Worm (Caenorhabditis elegans): ENCODE measurements around the gene cyp-13A2.
A peak's percentile ranks its signal among the peaks of the same experiment; 100 is the strongest.

Gene cyp-13A2

DNA sequence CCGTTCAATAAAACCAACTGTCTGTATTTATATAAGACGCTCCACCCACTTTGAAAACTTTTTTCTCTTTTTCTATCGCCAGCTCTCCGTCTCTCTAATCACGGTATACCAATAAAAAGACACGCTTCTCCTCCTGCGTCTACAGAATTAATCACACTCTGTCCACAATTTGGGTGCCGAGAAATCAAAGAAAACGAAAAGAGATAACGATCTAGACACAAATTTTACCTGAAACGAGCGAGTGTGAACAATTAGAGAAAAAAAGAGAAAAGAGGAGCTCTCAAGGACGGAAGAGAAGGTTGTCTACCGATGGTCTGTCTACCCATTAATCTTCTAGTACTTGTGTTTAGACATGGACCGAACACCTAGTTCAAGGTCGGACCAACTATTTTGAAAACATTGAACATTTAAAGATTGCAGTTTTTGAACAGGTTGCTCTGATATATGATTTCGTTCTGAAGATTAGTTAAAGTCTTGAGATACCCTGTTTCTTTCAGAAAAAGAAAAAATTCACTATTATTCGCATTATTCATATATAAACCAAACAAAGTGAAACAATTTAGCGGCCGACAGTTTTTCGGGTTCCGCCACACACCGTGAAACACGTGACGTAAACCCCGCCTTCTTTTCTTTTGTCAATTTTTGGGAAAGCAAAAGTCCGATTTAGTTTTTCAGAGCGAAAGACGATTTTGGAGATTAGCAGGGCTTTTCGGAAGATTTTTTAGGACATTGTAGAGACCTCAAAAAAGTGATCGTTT lies at the start of gene cyp-13A2:
cyp-13A2 (minus strand) TSS at position 235 of the 758 bp plus-strand sequence.
- TF ChIP-seq lsy-2 (tag; optimal IDR thresholded peaks at IDR 0.05) = peak; percentile 47 to 62
- no peak for TF ChIP-seq jun-1 (tag; optimal IDR thresholded peaks at IDR 0.05)
- TF ChIP-seq efl-3 (GFP tag; optimal IDR thresholded peaks at IDR 0.05) = no peak
- no peak for TF ChIP-seq ceh-8 (GFP tag; optimal IDR thresholded peaks at IDR 0.05)
- 0 out of 2 replicates have a peak, but pooled peaks have one; percentile 45 for TF ChIP-seq grh-1 (GFP tag; IDR thresholded peaks at IDR 0.05)
- peak; percentile 99 for TF ChIP-seq nhr-85 (tag)
- TF ChIP-seq nhr-19 (GFP tag; conservative IDR thresholded peaks at IDR 0.05) = peak; percentile 50
- peak; percentile 94 for TF ChIP-seq lin-14 (GFP tag; optimal IDR thresholded peaks at IDR 0.05)
- no peak for TF ChIP-seq aly-2 (tag; optimal IDR thresholded peaks at IDR 0.05)
- TF ChIP-seq hlh-4 (tag; optimal IDR thresholded peaks at IDR 0.05) = no peak
- peak in 2 of 6 experiments; percentile 32 to 72 for TF ChIP-seq elt-3 (tag; optimal IDR thresholded peaks at IDR 0.05)
- TF ChIP-seq unc-30 (tag; optimal IDR thresholded peaks at IDR 0.05) = no peak
- TF ChIP-seq nhr-12 (tag; optimal IDR thresholded peaks at IDR 0.05) = no peak
- TF ChIP-seq nhr-11 (tag; optimal IDR thresholded peaks at IDR 0.05) = peak; percentile 33
- TF ChIP-seq zip-4 (GFP tag; optimal IDR thresholded peaks at IDR 0.05) = no peak
- peak; percentile 45 for TF ChIP-seq mep-1 (tag; optimal IDR thresholded peaks at IDR 0.05)
- no peak for TF ChIP-seq swsn-7 (tag; optimal IDR thresholded peaks at IDR 0.05)
- TF ChIP-seq nhr-84 (tag; optimal IDR thresholded peaks at IDR 0.05) = no peak
- peak; percentile 66 for TF ChIP-seq nhr-90 (tag; optimal IDR thresholded peaks at IDR 0.05; ENCODE audit: poor library complexity)
- no peak for TF ChIP-seq unc-130 (tag; optimal IDR thresholded peaks at IDR 0.05)
- TF ChIP-seq fkh-8 (tag; optimal IDR thresholded peaks at IDR 0.05) = no peak
- TF ChIP-seq egl-27 (tag; optimal IDR thresholded peaks at IDR 0.05) = peak; percentile 27 to 59
- no peak for TF ChIP-seq ets-5 (GFP tag; IDR thresholded peaks at IDR 0.05)
- TF ChIP-seq Y116A8C.19 (tag; optimal IDR thresholded peaks at IDR 0.05; ENCODE audit: borderline replicate concordance) = no peak
- no peak for TF ChIP-seq ama-1 (optimal IDR thresholded peaks at IDR 0.05)
- TF ChIP-seq sptf-1 (tag; optimal IDR thresholded peaks at IDR 0.05) = no peak
- peak; percentile 65 for TF ChIP-seq snu-23 (GFP tag; optimal IDR thresholded peaks at IDR 0.05)
- TF ChIP-seq nhr-77 (tag; optimal IDR thresholded peaks at IDR 0.05) = peak; percentile 57
- TF ChIP-seq nhr-237 (tag; optimal IDR thresholded peaks at IDR 0.05) = no peak
- peak; percentile 36 for TF ChIP-seq fos-1 (tag; optimal IDR thresholded peaks at IDR 0.05)
- TF ChIP-seq ceh-88 (GFP tag; IDR thresholded peaks at IDR 0.05) = no peak
- no peak for TF ChIP-seq fkh-4 (tag; optimal IDR thresholded peaks at IDR 0.05; ENCODE audit: borderline replicate concordance)
- TF ChIP-seq nhr-20 (tag; optimal IDR thresholded peaks at IDR 0.05) = peak; percentile 88
- TF ChIP-seq snpc-4 (tag; optimal IDR thresholded peaks at IDR 0.05) = peak; percentile 98
- peak in 1 of 2 experiments; percentile 48 for TF ChIP-seq mdl-1 (tag; optimal IDR thresholded peaks at IDR 0.05)
- peak; percentile 72 for TF ChIP-seq elt-2 (tag; optimal IDR thresholded peaks at IDR 0.05)
- TF ChIP-seq hlh-17 (GFP tag; optimal IDR thresholded peaks at IDR 0.05; ENCODE audit: borderline replicate concordance) = no peak
- TF ChIP-seq lin-15B (tag; optimal IDR thresholded peaks at IDR 0.05) = no peak
- TF ChIP-seq unc-98 (GFP tag; IDR thresholded peaks at IDR 0.05) = no peak
- TF ChIP-seq fkh-10 (GFP tag; optimal IDR thresholded peaks at IDR 0.05) = no peak
- TF ChIP-seq isw-1 (GFP tag; IDR thresholded peaks at IDR 0.05) = no peak
- no peak for TF ChIP-seq lir-3 (tag; optimal IDR thresholded peaks at IDR 0.05; ENCODE audit: poor library complexity)
- peak; percentile 32 to 52 for TF ChIP-seq efl-1 (optimal IDR thresholded peaks at IDR 0.05)
- TF ChIP-seq efl-1 (GFP tag; optimal IDR thresholded peaks at IDR 0.05 in 1 of 2) = peak in 1 of 2 experiments; percentile 90
- no peak for TF ChIP-seq pax-3 (tag; optimal IDR thresholded peaks at IDR 0.05)
- no peak for TF ChIP-seq dsc-1 (tag; optimal IDR thresholded peaks at IDR 0.05)
- TF ChIP-seq nhr-71 (tag; optimal IDR thresholded peaks at IDR 0.05) = peak; percentile 82
- TF ChIP-seq rnt-1 (tag; optimal IDR thresholded peaks at IDR 0.05) = peak; percentile 75
- TF ChIP-seq unc-86 (tag; optimal IDR thresholded peaks at IDR 0.05) = no peak
- TF ChIP-seq dpl-1 (GFP tag; optimal IDR thresholded peaks at IDR 0.05) = peak in 2 of 3 experiments; percentile 16 to 32
- no peak for TF ChIP-seq zag-1 (tag; optimal IDR thresholded peaks at IDR 0.05)
- TF ChIP-seq irx-1 (tag; optimal IDR thresholded peaks at IDR 0.05) = peak; percentile 23

Measured in whole organism, L1 larva.